Fruit fly (Drosophila melanogaster): ENCODE data around the gene Obp83ef.

Gene Obp83ef

DNA sequence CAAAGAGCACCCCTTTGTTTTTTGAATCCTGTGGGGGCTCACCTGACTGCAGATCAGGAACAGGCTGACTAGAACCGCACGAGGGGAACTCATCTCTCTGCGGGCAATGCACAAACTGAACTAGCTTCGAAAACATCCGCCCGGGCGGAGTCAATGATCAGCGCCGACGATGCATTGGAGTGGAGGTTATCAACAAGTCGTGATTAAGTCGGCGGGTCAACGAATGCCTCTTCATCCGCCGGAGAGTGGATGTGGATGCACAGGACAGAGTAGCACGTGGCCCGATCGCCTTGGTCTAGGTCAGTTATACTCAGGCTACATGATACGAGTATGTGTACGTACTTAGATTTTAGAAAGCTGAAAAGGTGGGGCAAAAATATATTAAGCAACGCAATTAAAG lies at the start of gene Obp83ef:
TSS of gene Obp83ef (minus strand) at position 119 of the 400 bp plus-strand sequence.
- no peak for TF ChIP-seq CG8478 (optimal IDR thresholded peaks at IDR 0.05)
- no peak for TF ChIP-seq CTCF (optimal IDR thresholded peaks at IDR 0.05)

DNA sequence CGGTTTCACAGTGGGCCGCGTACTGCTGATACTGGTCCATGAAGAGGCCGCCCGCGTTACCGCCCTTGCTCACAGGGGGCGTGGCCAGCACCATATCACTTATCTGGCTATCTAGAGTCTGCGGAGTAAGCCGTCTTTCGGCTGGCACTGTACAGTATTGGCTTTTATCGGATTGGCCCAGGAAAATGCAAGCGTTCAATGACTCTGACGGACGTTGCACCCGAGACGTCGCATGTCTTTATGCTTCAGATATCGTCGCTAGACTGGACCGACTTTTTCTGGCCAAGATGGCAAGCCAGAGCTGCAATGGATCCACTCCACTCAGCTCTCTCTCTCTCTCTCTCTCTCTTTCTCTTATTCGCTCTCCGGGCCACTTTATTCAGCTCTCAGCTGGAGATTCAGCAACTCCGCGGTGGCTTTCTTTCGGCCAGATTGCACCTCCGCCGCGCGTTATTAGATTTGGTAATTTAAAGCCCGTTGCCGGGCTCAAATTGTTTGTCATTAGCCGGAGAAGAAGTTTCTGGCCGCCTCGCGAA lies 46.2 kb upstream of the Obp83ef start, which contains the start of gene CG31559:
TSS of gene CG31559 (minus strand) at position 273 of the 536 bp plus-strand sequence.
- TF ChIP-seq CTCF (optimal IDR thresholded peaks at IDR 0.05) (no peak), CG8478 (optimal IDR thresholded peaks at IDR 0.05) (no peak)

- no peak for TF ChIP-seq CG8478 (optimal IDR thresholded peaks at IDR 0.05)
- no peak for TF ChIP-seq CTCF (optimal IDR thresholded peaks at IDR 0.05)
Measured at dm6 chr3R:6154773-6155295, 44.0 kb upstream of the Obp83ef start.

DNA sequence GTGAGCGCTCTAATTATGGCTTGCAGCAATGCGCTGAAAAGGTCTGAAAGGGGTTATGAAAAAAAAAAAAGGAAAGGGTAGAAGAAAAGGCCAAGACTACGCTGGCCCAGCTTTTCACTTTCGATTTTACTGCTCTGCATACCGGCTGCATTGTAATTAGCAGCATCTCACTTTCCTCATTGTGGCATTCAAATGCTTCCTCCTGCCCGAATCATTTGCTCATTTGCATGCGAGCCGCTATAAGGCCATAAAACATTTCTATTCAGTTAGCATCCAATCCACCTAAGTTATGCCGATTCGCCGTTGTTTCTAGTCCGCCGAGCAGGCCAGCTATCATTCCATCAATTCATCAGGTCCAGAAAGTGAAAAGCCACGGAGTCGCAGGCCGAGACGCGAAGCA lies 42.7 kb upstream of the Obp83ef start:
- no peak for TF ChIP-seq CTCF (optimal IDR thresholded peaks at IDR 0.05)
- TF ChIP-seq CG8478 (optimal IDR thresholded peaks at IDR 0.05) = no peak

- TF ChIP-seq CTCF (optimal IDR thresholded peaks at IDR 0.05) (peak in 1 of 2 experiments; percentile 8), CG8478 (optimal IDR thresholded peaks at IDR 0.05) (no peak)
Measured at dm6 chr3R:6149593-6149992, 38.8 kb upstream of the Obp83ef start.

DNA sequence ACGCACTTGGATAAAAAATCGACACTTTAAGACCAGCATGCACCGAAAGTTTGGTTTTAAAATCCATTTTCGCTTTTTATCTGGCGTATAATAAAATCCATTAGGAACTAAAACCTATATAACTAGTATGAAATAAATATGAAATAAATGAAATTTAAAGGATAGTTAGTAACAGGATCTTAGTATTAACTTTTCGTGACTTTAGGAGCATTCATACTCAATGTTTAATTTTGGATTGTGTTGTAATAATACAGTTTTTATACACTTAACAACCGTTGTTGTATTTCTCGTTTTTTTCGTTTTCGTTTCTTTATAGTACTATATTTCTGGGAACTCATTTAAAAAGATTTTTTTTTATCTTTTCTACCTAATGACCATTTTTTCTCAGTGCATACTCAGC lies 38.3 kb upstream of the Obp83ef start:
- TF ChIP-seq CTCF (optimal IDR thresholded peaks at IDR 0.05) = no peak
- TF ChIP-seq CG8478 (optimal IDR thresholded peaks at IDR 0.05) = no peak

- no peak for TF ChIP-seq CTCF (optimal IDR thresholded peaks at IDR 0.05)
- no peak for TF ChIP-seq CG8478 (optimal IDR thresholded peaks at IDR 0.05)
Measured at dm6 chr3R:6141768-6142167, 30.9 kb upstream of the Obp83ef start.

DNA sequence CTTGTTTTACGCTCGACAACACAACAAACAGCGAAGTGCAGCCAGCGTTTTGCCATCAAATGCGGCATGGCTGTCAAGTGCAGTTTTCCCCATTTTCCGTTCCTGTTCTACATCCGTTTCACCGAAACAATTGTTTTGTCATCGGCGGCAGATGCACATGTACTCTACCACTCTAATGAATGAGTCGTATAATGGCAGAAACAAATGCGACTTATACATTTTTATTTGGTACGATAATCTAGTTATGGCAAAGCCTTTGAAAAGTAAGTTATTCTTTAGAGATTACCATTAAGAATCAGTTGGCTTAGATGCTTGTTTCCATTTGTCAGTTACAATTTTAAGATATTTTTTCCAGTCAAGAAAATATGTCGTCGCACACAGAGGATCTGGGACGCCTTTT lies 11.5 kb upstream of the Obp83ef start, which contains the start of gene Vha14-2:
TSS of gene Vha14-2 (plus strand) at position 301 of the 400 bp plus-strand sequence.
- TF ChIP-seq CG8478 (optimal IDR thresholded peaks at IDR 0.05) = no peak
- TF ChIP-seq CTCF (optimal IDR thresholded peaks at IDR 0.05) = no peak

DNA sequence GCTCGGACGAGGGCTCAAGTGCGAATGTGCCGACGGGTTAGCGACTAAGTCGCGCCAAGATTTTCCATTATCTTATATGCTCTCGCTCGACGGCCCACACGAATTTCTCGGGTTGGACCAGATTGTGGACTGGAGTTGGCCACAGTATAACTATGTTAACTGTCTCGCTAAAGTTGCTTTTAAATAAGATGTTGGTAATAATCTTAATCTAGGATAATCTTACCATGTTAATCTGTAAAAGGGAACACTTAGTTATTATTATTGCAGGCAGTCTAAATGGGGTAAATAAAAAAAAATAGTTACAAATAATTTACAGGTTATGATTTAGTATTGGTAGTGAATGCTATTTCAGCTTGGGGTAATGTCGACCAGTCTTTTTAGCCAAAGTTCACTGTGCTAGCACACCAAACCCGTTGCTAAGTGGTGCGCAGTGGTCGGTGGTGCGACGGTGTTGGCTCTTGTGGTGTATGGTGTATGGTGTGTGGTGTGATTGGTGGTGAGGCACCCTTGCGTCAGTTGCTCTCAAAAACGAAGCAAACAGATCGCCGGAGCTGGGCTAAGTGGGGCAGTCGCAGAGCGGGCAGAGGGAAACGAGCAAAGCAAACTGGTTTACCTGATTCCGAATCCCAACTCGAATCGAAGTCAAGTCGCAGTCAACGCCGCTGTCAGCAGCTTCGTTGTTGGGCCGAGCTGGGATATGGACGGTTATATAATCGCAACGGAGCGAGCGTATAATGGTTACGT lies 1.6 kb upstream of the Obp83ef start, which contains the start of gene Obp83g:
TSS of gene Obp83g (minus strand) at position 51 of the 744 bp plus-strand sequence.
- TF ChIP-seq CG8478 (optimal IDR thresholded peaks at IDR 0.05) (no peak), CTCF (optimal IDR thresholded peaks at IDR 0.05) (no peak)

DNA sequence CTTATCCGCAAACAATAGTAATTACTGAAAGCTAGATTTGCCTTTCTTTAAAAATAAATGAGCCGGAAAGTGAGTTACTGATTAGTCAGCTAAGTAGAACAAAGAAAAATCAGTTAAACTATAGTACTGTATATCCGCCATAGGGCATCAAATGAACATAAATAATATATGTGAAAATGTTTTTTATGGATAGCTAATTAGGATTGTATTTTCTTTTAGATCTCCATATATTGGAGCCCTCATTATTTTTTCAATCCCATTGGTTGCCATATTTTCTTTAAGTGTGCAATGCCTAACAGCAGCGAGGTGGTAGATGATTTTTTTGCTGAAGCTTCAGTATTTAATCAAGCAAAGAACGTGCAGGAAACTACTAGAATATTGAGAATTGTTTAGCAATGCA lies 3.0 kb downstream of the Obp83ef start, which contains the start of gene Obp83cd:
TSS of gene Obp83cd (plus strand) at position 343 of the 400 bp plus-strand sequence.
- no peak for TF ChIP-seq CTCF (optimal IDR thresholded peaks at IDR 0.05)
- TF ChIP-seq CG8478 (optimal IDR thresholded peaks at IDR 0.05) = no peak

DNA sequence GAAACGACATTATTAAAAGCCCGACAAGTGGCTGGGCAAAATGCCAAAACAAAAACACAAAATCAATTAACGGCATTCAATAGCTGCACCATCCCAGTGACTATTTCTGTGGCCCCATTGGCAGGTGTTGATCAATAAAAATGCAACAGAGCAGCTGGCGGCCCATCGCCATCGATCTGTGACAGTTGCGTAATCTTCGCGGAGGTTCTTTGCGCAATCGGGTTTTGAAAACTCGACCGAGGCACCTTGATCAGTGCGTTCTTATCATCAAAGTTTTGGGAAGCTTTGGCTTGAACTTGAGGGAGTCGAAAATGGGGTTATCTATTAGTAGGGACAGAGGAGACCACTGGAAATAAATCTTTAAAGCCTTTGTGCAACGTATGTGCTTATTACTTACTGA lies 3.5 kb downstream of the Obp83ef start:
- TF ChIP-seq CTCF (optimal IDR thresholded peaks at IDR 0.05) = no peak

- TF ChIP-seq CTCF (optimal IDR thresholded peaks at IDR 0.05) (no peak), CG8478 (optimal IDR thresholded peaks at IDR 0.05) (no peak)
Measured at dm6 chr3R:6106711-6107110, 4.1 kb downstream of the Obp83ef start.

DNA sequence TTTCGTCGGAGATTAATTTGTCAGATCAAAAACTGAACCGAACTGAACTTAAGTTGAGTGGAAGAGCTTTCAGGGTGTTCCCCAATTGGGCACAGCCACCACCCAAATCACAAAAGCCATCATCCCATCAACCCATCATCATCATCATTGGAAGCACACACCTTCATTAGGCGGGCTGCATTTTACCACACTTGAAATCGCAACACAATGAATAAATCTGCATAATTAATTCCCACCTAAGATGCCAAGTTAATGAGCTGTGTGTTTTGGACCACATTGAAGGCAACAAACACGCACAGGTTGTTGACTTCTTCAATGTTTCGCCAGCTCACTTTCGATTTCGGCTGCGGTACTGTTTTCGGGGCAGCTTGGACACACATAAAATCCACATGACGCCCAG lies 5.7 kb downstream of the Obp83ef start:
- TF ChIP-seq CG8478 (optimal IDR thresholded peaks at IDR 0.05) (no peak), CTCF (optimal IDR thresholded peaks at IDR 0.05) (no peak)

DNA sequence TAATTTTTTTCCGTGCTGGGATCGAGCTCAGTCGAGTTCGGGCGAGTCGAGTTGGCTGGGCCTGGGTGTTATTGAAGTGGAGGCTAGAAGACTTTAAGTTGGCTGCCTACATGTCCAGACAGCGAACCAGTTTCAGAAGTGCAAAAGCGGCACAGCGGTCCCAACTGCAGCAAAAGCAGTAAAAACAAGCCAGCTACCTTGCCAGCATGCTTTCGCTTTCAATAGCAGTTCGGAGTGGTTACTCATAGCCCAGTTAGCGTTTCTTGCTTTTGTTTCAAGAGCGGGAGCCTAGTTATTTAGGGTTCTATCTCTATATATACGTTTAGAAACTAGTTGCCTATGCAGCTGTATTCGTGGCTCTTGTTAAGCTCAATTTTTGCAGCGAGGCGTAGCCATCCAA lies 8.1 kb downstream of the Obp83ef start:
- TF ChIP-seq CG8478 (optimal IDR thresholded peaks at IDR 0.05) = no peak
- no peak for TF ChIP-seq CTCF (optimal IDR thresholded peaks at IDR 0.05)

DNA sequence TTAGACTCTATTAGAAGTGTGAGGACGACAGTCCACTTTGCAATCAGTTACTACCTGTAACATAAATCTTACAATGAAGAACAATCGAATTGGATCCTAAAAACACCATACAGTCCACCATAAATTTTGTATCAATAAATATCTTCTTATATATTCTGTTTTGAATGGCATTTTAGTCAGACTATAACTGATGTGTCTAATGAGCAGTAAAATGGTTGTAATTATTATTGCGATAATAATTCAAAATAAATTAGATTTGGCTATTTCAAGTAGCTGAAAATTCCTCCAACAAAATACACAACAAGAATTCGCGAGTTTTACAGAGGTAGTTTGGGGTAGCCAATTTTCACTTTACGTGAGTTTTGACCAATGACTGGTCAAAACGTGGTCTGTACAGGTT lies 8.5 kb downstream of the Obp83ef start:
- TF ChIP-seq CG8478 (optimal IDR thresholded peaks at IDR 0.05) (no peak), CTCF (optimal IDR thresholded peaks at IDR 0.05) (no peak)

DNA sequence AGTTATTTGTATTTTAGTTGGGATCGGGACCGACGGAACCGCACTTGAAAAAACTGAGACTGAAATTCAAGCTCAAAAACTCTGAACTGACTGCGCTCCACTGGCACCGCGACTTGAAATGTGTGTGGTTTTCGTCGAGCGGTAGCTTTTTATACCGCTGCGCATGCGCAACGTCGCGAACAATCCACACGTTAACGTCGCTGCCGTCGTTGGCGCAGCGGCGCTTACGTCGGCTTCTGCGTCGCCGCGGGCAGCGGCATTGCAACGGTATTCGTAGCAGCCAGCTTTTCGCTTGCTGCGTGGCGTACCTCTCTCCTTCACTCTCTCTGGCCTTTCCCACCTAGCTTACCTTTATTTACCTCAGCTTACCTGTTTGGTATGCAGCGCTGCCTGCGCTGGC lies 10.1 kb downstream of the Obp83ef start, which contains the start of gene Gasp:
TSS of gene Gasp (minus strand) at position 124 of the 400 bp plus-strand sequence.
- TF ChIP-seq CTCF (optimal IDR thresholded peaks at IDR 0.05) (no peak), CG8478 (optimal IDR thresholded peaks at IDR 0.05) (no peak)
